Worm (Caenorhabditis elegans) whole organism, L4 larva: ENCODE results near the gene rpy-1.

Experiments used
- D1046.2 ChIP-seq: fragments of 200-800 bp; sonication (Bioruptor generic); IDR thresholded peaks from 2 replicates; pipeline ENCODE4 v1.3.6; 2022; ENCODE audit warnings: missing genetic modification characterization, missing compliant biosample characterization
- F44E2.7 ChIP-seq: fragments of 200-800 bp; sonication (Bioruptor generic); IDR thresholded peaks from 2 replicates; pipeline ENCODE4 v2.1.2; 2022; ENCODE audit warnings: missing genetic modification characterization, missing compliant biosample characterization
- ama-1 ChIP-seq: fragments of 150-350 bp; optimal IDR thresholded peaks from 2 replicates; lab custom pipeline; 2014; ENCODE audit warnings: inconsistent platforms, mixed read lengths
- arid-1 ChIP-seq: fragments of 200-800 bp; sonication (Bioruptor generic); conservative IDR thresholded peaks from 2 replicates; pipeline ENCODE4 v1.3.6; 2022; ENCODE audit warnings: missing genetic modification reagents, missing genetic modification characterization, missing compliant biosample characterization
- attf-4 ChIP-seq: sonication (generic microtip); optimal IDR thresholded peaks from 3 replicates; lab custom pipeline; 2017; ENCODE audit warnings: missing biosample characterization, missing genetic modification characterization
- ceh-20 ChIP-seq: fragments of 200-800 bp; sonication (Bioruptor generic); IDR thresholded peaks from 2 replicates; pipeline ENCODE4 v1.3.6; 2022; ENCODE audit warnings: missing genetic modification reagents, missing genetic modification characterization, missing compliant biosample characterization
- ceh-32 ChIP-seq: sonication (generic microtip); optimal IDR thresholded peaks from 2 replicates; lab custom pipeline; 2016; ENCODE audit warnings: mild to moderate bottlenecking, missing genetic modification characterization, missing compliant biosample characterization; ENCODE audit not compliant: poor library complexity
- ceh-44 ChIP-seq: fragments of 200-800 bp; sonication (Bioruptor generic); IDR thresholded peaks from 2 replicates; pipeline ENCODE4 v1.3.6; 2022; ENCODE audit warnings: missing genetic modification reagents, missing genetic modification characterization, missing compliant biosample characterization
- ceh-82 ChIP-seq: sonication (generic microtip); optimal IDR thresholded peaks from 2 replicates; lab custom pipeline; 2017; ENCODE audit warnings: missing biosample characterization, missing genetic modification characterization
- ctbp-1 ChIP-seq: fragments of 200-800 bp; sonication (Bioruptor generic); IDR thresholded peaks from 2 replicates; pipeline ENCODE4 v1.3.6; 2022; ENCODE audit warnings: missing genetic modification reagents, missing genetic modification characterization, missing compliant biosample characterization
- dmd-6 ChIP-seq: fragments of 200-800 bp; sonication (Bioruptor generic); IDR thresholded peaks from 2 replicates; pipeline ENCODE4 v1.3.6; 2022; ENCODE audit warnings: missing genetic modification reagents, missing genetic modification characterization, missing compliant biosample characterization
- dmd-8 ChIP-seq: fragments of 200-800 bp; sonication (Bioruptor generic); IDR thresholded peaks from 2 replicates; pipeline ENCODE4 v1.3.6; 2022; ENCODE audit warnings: missing genetic modification characterization, missing compliant biosample characterization
- dpl-1 ChIP-seq: fragments of 150-350 bp; optimal IDR thresholded peaks from 2 replicates; lab custom pipeline; 2014; ENCODE audit warnings: missing biosample characterization, missing genetic modification reagents, missing genetic modification characterization
- duxl-1 ChIP-seq: sonication (generic microtip); optimal IDR thresholded peaks from 2 replicates; lab custom pipeline; 2016; ENCODE audit warnings: mild to moderate bottlenecking, missing genetic modification characterization, moderate library complexity, missing compliant biosample characterization; ENCODE audit not compliant: poor library complexity
- dve-1 ChIP-seq: sonication (generic microtip); optimal IDR thresholded peaks from 2 replicates; lab custom pipeline; 2017; ENCODE audit warnings: antibody characterized with exemption, mild to moderate bottlenecking, missing genetic modification characterization, missing compliant biosample characterization; ENCODE audit not compliant: insufficient read depth
- fkh-10 ChIP-seq: fragments of 150-350 bp; optimal IDR thresholded peaks from 2 replicates; lab custom pipeline; 2014; ENCODE audit warnings: missing biosample characterization, missing genetic modification reagents, missing genetic modification characterization
- hif-1 ChIP-seq, 2 experiments: sonication (generic microtip); optimal IDR thresholded peaks; 2 replicates each; lab custom pipeline; 2016 to 2017; ENCODE audit warnings: missing compliant biosample characterization in 2 of 2, missing genetic modification characterization in 2 of 2, missing genetic modification reagents in 2 of 2, missing genotype in 2 of 2, mild to moderate bottlenecking in 1 of 2
- hmg-1.1 ChIP-seq: fragments of 200-800 bp; sonication (Bioruptor generic); IDR thresholded peaks from 2 replicates; pipeline ENCODE4 v1.3.6; 2022; ENCODE audit warnings: missing genetic modification reagents, missing genetic modification characterization, missing compliant biosample characterization
- lin-15B ChIP-seq: fragments of 150-350 bp; sonication (generic microtip); optimal IDR thresholded peaks from 3 replicates; lab custom pipeline; 2014; ENCODE audit warnings: missing biosample characterization, missing genetic modification characterization
- lin-29 ChIP-seq: fragments of 200-800 bp; sonication (Bioruptor generic); IDR thresholded peaks from 2 replicates; pipeline ENCODE4 v1.3.6; 2022; ENCODE audit warnings: missing genetic modification reagents, missing genetic modification characterization, missing compliant biosample characterization
- lin-38 ChIP-seq: fragments of 200-800 bp; sonication (Bioruptor generic); IDR thresholded peaks from 2 replicates; pipeline ENCODE4 v1.3.6; 2022; ENCODE audit warnings: missing genetic modification reagents, missing genetic modification characterization, missing compliant biosample characterization
- madf-5 ChIP-seq, 2 experiments: fragments of 200-800 bp; sonication (Bioruptor generic); IDR thresholded peaks; 2 replicates each; pipeline ENCODE4 v1.3.6; 2022; ENCODE audit warnings: missing compliant biosample characterization in 2 of 2, missing genetic modification characterization in 2 of 2
- mdt-29 ChIP-seq: fragments of 200-800 bp; sonication (Bioruptor generic); IDR thresholded peaks from 2 replicates; pipeline ENCODE4 v1.3.6; 2022; ENCODE audit warnings: missing genetic modification reagents, missing genetic modification characterization, missing compliant biosample characterization
- mep-1 ChIP-seq: fragments of 150-350 bp; sonication (generic microtip); optimal IDR thresholded peaks from 3 replicates; lab custom pipeline; 2014; ENCODE audit warnings: missing biosample characterization, missing genetic modification characterization
- mes-2 ChIP-seq: sonication (generic microtip); optimal IDR thresholded peaks from 2 replicates; lab custom pipeline; 2016; ENCODE audit warnings: missing genotype, mild to moderate bottlenecking, missing genetic modification characterization, missing compliant biosample characterization; ENCODE audit not compliant: poor library complexity, severe bottlenecking
- mxl-3 ChIP-seq: fragments of 200-800 bp; sonication (Bioruptor generic); optimal IDR thresholded peaks from 2 replicates; lab custom pipeline; 2018; ENCODE audit warnings: mild to moderate bottlenecking, missing genetic modification characterization, missing compliant biosample characterization
- nhr-111 ChIP-seq: fragments of 200-800 bp; sonication (Bioruptor generic); optimal IDR thresholded peaks from 2 replicates; lab custom pipeline; 2018; ENCODE audit warnings: mild to moderate bottlenecking, missing genetic modification characterization, missing compliant biosample characterization
- nhr-237 ChIP-seq: sonication (generic microtip); optimal IDR thresholded peaks from 2 replicates; lab custom pipeline; 2017; ENCODE audit warnings: missing biosample characterization, missing genetic modification characterization
- nhr-25 ChIP-seq: sonication (generic microtip); optimal IDR thresholded peaks from 2 replicates; lab custom pipeline; 2017; ENCODE audit warnings: missing genetic modification characterization, mild to moderate bottlenecking, missing compliant biosample characterization, antibody characterized with exemption, moderate library complexity, borderline replicate concordance; ENCODE audit not compliant: insufficient read depth
- nhr-28 ChIP-seq: fragments of 150-350 bp; optimal IDR thresholded peaks from 2 replicates; lab custom pipeline; 2014; ENCODE audit warnings: missing biosample characterization, missing genetic modification characterization
- nhr-41 ChIP-seq: fragments of 200-800 bp; sonication (Bioruptor generic); IDR thresholded peaks from 2 replicates; pipeline ENCODE4 v1.3.6; 2022; ENCODE audit warnings: missing genetic modification reagents, missing genetic modification characterization, missing compliant biosample characterization
- nhr-42 ChIP-seq: fragments of 200-800 bp; sonication (Bioruptor generic); IDR thresholded peaks from 2 replicates; pipeline ENCODE4 v1.3.6; 2022; ENCODE audit warnings: missing genetic modification characterization, missing compliant biosample characterization
- nhr-48 ChIP-seq: sonication (generic microtip); optimal IDR thresholded peaks from 2 replicates; lab custom pipeline; 2016; ENCODE audit warnings: mild to moderate bottlenecking, missing genetic modification characterization, missing compliant biosample characterization
- saeg-2 ChIP-seq: fragments of 200-800 bp; sonication (Bioruptor generic); IDR thresholded peaks from 2 replicates; pipeline ENCODE4 v1.3.6; 2022; ENCODE audit warnings: missing genetic modification reagents, missing genetic modification characterization, missing compliant biosample characterization
- snpc-1.2 ChIP-seq: fragments of 200-800 bp; sonication (Bioruptor generic); IDR thresholded peaks from 2 replicates; pipeline ENCODE4 v1.3.6; 2022; ENCODE audit warnings: missing genetic modification reagents, missing genetic modification characterization, missing compliant biosample characterization
- spr-1 ChIP-seq: sonication (generic microtip); optimal IDR thresholded peaks from 2 replicates; lab custom pipeline; 2016; ENCODE audit warnings: mild to moderate bottlenecking, missing genetic modification characterization, missing compliant biosample characterization
- spr-3 ChIP-seq: fragments of 200-800 bp; sonication (Bioruptor generic); optimal IDR thresholded peaks from 2 replicates; lab custom pipeline; 2018; ENCODE audit warnings: mild to moderate bottlenecking, missing genetic modification characterization, missing compliant biosample characterization
- tra-1 ChIP-seq: fragments of 200-800 bp; sonication (Bioruptor generic); IDR thresholded peaks from 2 replicates; pipeline ENCODE4 v1.3.6; 2022; ENCODE audit warnings: missing genetic modification reagents, missing genetic modification characterization, missing compliant biosample characterization
- unc-130 ChIP-seq: sonication (generic microtip); optimal IDR thresholded peaks from 2 replicates; lab custom pipeline; 2016; ENCODE audit warnings: missing genetic modification reagents, missing genetic modification characterization, missing compliant biosample characterization
- unc-62 ChIP-seq, 3 experiments: fragments of 150-350 bp in 1 of 3; sonication (generic microtip); optimal IDR thresholded peaks in 2 of 3; peaks in 1 of 3; 1 replicate in 1 of 3; 2 replicates in 2 of 3; lab custom pipeline; 2014 to 2017; ENCODE audit warnings: missing biosample characterization in 3 of 3, missing genetic modification characterization in 3 of 3, missing genetic modification reagents in 3 of 3, missing genotype in 1 of 3

The rpy-1 gene

ce11 chrII:6734674-6735073 lies 29.2 kb upstream of the rpy-1 start, which contains the start of gene T14B4.3 (continued):
- peak; percentile 94 for TF ChIP-seq mes-2
- peak; percentile 61 for TF ChIP-seq dve-1
- peak; percentile 61 for TF ChIP-seq dpl-1
- TF ChIP-seq tra-1 (GFP tag; lab: Robert Waterston, UW), result no peak
- no peak for TF ChIP-seq nhr-237 (tag; lab: Kevin White, UChicago)

DNA sequence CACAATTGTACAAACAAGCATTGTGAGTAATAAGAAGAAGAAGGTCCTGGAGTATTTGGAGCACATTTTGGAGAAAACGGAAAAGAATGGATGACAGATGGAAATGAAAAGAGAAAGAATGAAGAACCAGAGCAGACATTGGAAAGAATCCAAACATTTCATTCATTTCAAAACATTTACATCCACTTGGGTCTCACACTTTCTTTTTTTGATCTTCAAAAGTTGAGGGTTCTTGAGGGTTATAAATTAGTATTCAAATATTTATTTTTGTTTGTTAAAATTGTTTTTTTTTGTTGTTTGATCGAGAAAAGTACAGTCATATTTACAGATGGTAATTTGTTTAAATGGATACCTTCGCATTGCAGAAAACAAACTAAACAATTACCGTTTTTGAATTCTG lies 28.3 kb upstream of the rpy-1 start, which contains the start of gene T14B4.9:
Gene T14B4.9 (minus strand): TSS at position 101 of the 400 bp plus-strand sequence.
- TF ChIP-seq lin-15B (tag; lab: Kevin White, UChicago) (no peak), spr-3 (GFP tag; lab: Kevin White, UChicago) (no peak), tra-1 (GFP tag; lab: Robert Waterston, UW) (no peak), mep-1 (no peak), hif-1 (tag; optimal IDR thresholded peaks at IDR 0.05; lab: Kevin White, UChicago) (no peak), F44E2.7 (no peak), nhr-48 (tag; lab: Kevin White, UChicago) (no peak), attf-4 (no peak), ctbp-1 (GFP tag; lab: Robert Waterston, UW) (no peak), ceh-20 (GFP tag; lab: Robert Waterston, UW) (no peak), arid-1 (no peak), nhr-28 (tag; lab: Kevin White, UChicago) (no peak), mes-2 (no peak), spr-1 (tag; lab: Kevin White, UChicago) (no peak), ceh-44 (GFP tag; lab: Robert Waterston, UW) (no peak), mxl-3 (GFP tag; lab: Kevin White, UChicago) (no peak), dve-1 (no peak), snpc-1.2 (GFP tag; lab: Robert Waterston, UW) (no peak), mdt-29 (GFP tag; lab: Robert Waterston, UW) (no peak)

DNA sequence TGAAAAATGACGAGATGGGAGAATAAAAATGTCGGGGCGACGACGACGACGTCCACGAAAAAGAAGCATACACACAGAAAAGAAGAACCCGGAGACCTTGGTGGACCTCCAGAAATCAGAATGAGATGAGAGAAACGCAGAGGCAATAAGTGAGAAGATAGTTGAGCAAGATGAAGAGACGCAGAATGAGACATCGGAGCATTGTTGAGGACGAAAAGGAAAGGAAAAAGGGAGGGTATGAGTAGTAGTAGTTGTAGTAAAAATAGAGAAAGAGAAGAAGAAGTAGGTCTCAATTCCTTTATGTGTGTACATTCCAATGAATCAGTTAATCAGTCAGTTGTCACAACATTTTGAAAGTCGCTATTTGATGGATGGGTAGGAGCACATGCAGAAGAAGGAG lies 23.9 kb upstream of the rpy-1 start, which contains the start of gene T14B4.8:
Gene T14B4.8 (minus strand): TSS at position 60 of the 400 bp plus-strand sequence.
- TF ChIP-seq hmg-1.1 (peak; percentile 38; the same call in 1 of the 2 replicates), unc-62 (GFP tag; optimal IDR thresholded peaks at IDR 0.05 in 1 of 2; lab: Kevin White, UChicago) (peak in 1 of 2 experiments; percentile 94), unc-62 (tag; optimal IDR thresholded peaks at IDR 0.05; lab: Kevin White, UChicago) (no peak), fkh-10 (GFP tag; lab: Kevin White, UChicago) (peak; percentile 22), ceh-32 (tag; lab: Kevin White, UChicago) (no peak)
- TF ChIP-seq, all 104 proteins: peak for 3

- no peak for TF ChIP-seq nhr-25 (tag; lab: Kevin White, UChicago)
- TF ChIP-seq lin-38 (GFP tag; lab: Robert Waterston, UW), result no peak
- TF ChIP-seq nhr-28 (tag; lab: Kevin White, UChicago), result no peak
- TF ChIP-seq ceh-82 (tag; lab: Kevin White, UChicago), result no peak
- peak in 1 of 2 experiments; percentile 69 for TF ChIP-seq unc-62 (GFP tag; optimal IDR thresholded peaks at IDR 0.05 in 1 of 2; lab: Kevin White, UChicago)
- no peak for TF ChIP-seq unc-62 (tag; optimal IDR thresholded peaks at IDR 0.05; lab: Kevin White, UChicago)
- TF ChIP-seq D1046.2, result no peak
- TF ChIP-seq ama-1 (lab: Kevin White, UChicago), result no peak
- no peak for TF ChIP-seq mxl-3 (GFP tag; lab: Kevin White, UChicago)
Observed at ce11 chrII:6726814-6727213, 21.4 kb upstream of the rpy-1 start.

DNA sequence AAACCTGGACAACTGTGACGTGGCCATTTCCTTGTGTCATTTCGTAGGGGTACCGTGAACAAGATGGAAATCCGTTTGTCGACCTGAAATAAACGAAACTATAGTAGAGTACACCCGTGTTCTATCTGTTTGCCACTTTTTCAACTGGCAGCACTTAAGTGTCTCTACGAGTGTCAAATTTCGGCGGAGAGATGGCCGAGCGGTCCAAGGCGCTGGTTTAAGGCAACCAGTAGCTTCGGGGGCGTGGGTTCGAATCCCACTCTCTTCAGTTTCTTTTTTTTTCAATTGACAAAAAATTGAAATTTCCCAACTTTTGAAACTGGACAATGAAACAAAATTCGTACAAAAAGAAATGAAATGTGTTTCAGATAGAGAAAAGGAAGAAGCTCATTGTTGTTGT lies 16.1 kb upstream of the rpy-1 start:
- TF ChIP-seq duxl-1 (no peak), ctbp-1 (GFP tag; lab: Robert Waterston, UW) (0 out of 2 replicates have a peak, but pooled peaks have one; percentile 38), saeg-2 (GFP tag; lab: Robert Waterston, UW) (0 out of 2 replicates have a peak, but pooled peaks have one; percentile 36), mxl-3 (GFP tag; lab: Kevin White, UChicago) (peak; percentile 27), unc-130 (GFP tag; lab: Kevin White, UChicago) (peak; percentile 26), ceh-44 (GFP tag; lab: Robert Waterston, UW) (0 out of 2 replicates have a peak, but pooled peaks have one; percentile 23), spr-1 (tag; lab: Kevin White, UChicago) (peak; percentile 21), dmd-8 (0 out of 2 replicates have a peak, but pooled peaks have one; percentile 71), arid-1 (peak; percentile 63; the same call in 1 of the 2 replicates), tra-1 (GFP tag; lab: Robert Waterston, UW) (0 out of 2 replicates have a peak, but pooled peaks have one; percentile 33), nhr-111 (GFP tag; lab: Kevin White, UChicago) (no peak), nhr-41 (GFP tag; lab: Robert Waterston, UW) (peak; percentile 63; the same call in 1 of the 2 replicates), nhr-42 (GFP tag; lab: Robert Waterston, UW) (0 out of 2 replicates have a peak, but pooled peaks have one; percentile 18), lin-29 (GFP tag; lab: Robert Waterston, UW) (no peak), madf-5 (GFP tag; IDR thresholded peaks at IDR 0.05; lab: Robert Waterston, UW) (0 out of 4 replicates have a peak, but pooled peaks of 1 of the 2 experiments have one; percentile 58), dmd-6 (peak; percentile 43), mep-1 (peak; percentile 35), dve-1 (peak; percentile 16)
